Fruit fly (Drosophila melanogaster): ENCODE data around the gene EloA.

EloA gene

DNA sequence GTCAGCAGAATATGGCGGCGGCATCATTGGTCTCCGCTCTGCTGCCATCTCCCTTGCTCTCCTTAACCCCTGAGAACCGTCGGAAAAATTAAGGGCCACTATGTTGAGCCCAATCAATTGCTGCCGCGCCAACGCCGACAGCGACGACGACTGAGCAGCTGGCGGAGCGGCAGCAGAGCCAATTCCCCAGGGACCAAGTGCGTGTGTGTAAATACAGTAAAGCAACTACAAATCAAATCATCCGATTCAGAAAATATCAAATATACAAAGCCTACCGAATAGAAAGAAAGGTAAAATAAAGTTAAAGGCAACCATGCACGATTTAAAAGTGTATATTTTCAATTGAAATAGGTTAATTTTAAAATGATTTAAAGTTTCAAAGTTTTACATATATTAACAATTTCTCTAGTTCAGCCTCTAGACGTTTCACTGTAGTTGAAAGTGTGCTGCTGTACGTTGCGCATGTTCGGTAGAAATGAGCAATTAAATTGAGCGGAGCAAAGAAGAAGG is 39.6 kb upstream of the EloA start:
- TF ChIP-seq H2.0 (GFP tag; IDR thresholded peaks at IDR 0.05) (no peak), CG10147 (GFP tag; optimal IDR thresholded peaks at IDR 0.05) (peak; percentile 61), CG10267 (tag; optimal IDR thresholded peaks at IDR 0.05) (peak; percentile 64), D19A (tag; optimal IDR thresholded peaks at IDR 0.05) (peak; percentile 59), MESR4 (GFP tag; optimal IDR thresholded peaks at IDR 0.05) (no peak), Fer3 (tag; optimal IDR thresholded peaks at IDR 0.05) (peak; percentile 55), dmrt11E (tag; optimal IDR thresholded peaks at IDR 0.05) (peak; percentile 47), CG2678 (tag; optimal IDR thresholded peaks at IDR 0.05) (peak; percentile 81), CG17829 (tag; optimal IDR thresholded peaks at IDR 0.05) (peak; percentile 44), CG11398 (GFP tag; optimal IDR thresholded peaks at IDR 0.05) (no peak), CG30431 (GFP tag; optimal IDR thresholded peaks at IDR 0.05) (no peak), Awh (GFP tag; IDR thresholded peaks at IDR 0.05) (no peak), sens-2 (GFP tag; IDR thresholded peaks at IDR 0.05) (no peak), lmd (GFP tag; IDR thresholded peaks at IDR 0.05) (peak; percentile 42; the same call in 1 of the 2 replicates), gro (GFP tag; optimal IDR thresholded peaks at IDR 0.05) (peak; percentile 25), hkb (optimal IDR thresholded peaks at IDR 0.05) (no peak), hkb (GFP tag; IDR thresholded peaks at IDR 0.05) (peak; percentile 37; the same call in 1 of the 2 replicates), zf30C (GFP tag; optimal IDR thresholded peaks at IDR 0.05) (no peak), CG4617 (GFP tag; optimal IDR thresholded peaks at IDR 0.05; ENCODE audit: borderline replicate concordance) (no peak), Lhr (GFP tag; optimal IDR thresholded peaks at IDR 0.05) (no peak), CG11695 (GFP tag; IDR thresholded peaks at IDR 0.05) (0 out of 3 replicates have a peak, but pooled peaks have one; percentile 37), tgo (GFP tag; IDR thresholded peaks at IDR 0.05) (peak; percentile 61), CG4404 (GFP tag; IDR thresholded peaks at IDR 0.05) (peak; percentile 38; the same call in 1 of the 2 replicates), Sry-δ (GFP tag; optimal IDR thresholded peaks at IDR 0.05) (no peak), CG1233 (GFP tag; optimal IDR thresholded peaks at IDR 0.05) (peak; percentile 9), CG17359 (tag; optimal IDR thresholded peaks at IDR 0.05) (peak; percentile 55), gcm2 (GFP tag; optimal IDR thresholded peaks at IDR 0.05) (no peak), grau (tag; optimal IDR thresholded peaks at IDR 0.05) (peak; percentile 96), tap (tag; optimal IDR thresholded peaks at IDR 0.05) (peak; percentile 45), HLH3B (GFP tag; IDR thresholded peaks at IDR 0.05) (peak; percentile 64), CG17612 (GFP tag; IDR thresholded peaks at IDR 0.05) (no peak), CG7987 (GFP tag; optimal IDR thresholded peaks at IDR 0.05) (peak; percentile 10), CG18262 (tag; optimal IDR thresholded peaks at IDR 0.05) (peak; percentile 62), Oaz (GFP tag; IDR thresholded peaks at IDR 0.05) (no peak), crc (GFP tag; optimal IDR thresholded peaks at IDR 0.05) (peak; percentile 15), Mad (GFP tag; optimal IDR thresholded peaks at IDR 0.05) (peak; percentile 27), fru (optimal IDR thresholded peaks at IDR 0.05) (no peak), ac (GFP tag; optimal IDR thresholded peaks at IDR 0.05) (no peak), eyg (GFP tag; optimal IDR thresholded peaks at IDR 0.05) (no peak), trh (GFP tag; optimal IDR thresholded peaks at IDR 0.05) (no peak), sob (GFP tag; IDR thresholded peaks at IDR 0.05) (peak; percentile 59; the same call in 1 of the 2 replicates), C15 (GFP tag; IDR thresholded peaks at IDR 0.05) (no peak), maf-S (GFP tag; optimal IDR thresholded peaks at IDR 0.05) (peak; percentile 43), CG14050 (GFP tag; IDR thresholded peaks at IDR 0.05) (peak; percentile 39; the same call in 1 of the 3 replicates), danr (GFP tag; IDR thresholded peaks at IDR 0.05) (no peak), Adf1 (GFP tag; IDR thresholded peaks at IDR 0.05) (peak; percentile 87), CG5180 (GFP tag; optimal IDR thresholded peaks at IDR 0.05) (peak; percentile 41), ranshi (GFP tag; IDR thresholded peaks at IDR 0.05) (0 out of 2 replicates have a peak, but pooled peaks have one; percentile 19), CG15696 (tag; optimal IDR thresholded peaks at IDR 0.05) (peak; percentile 71), CG1602 (GFP tag; optimal IDR thresholded peaks at IDR 0.05) (peak; percentile 8), salm (tag; optimal IDR thresholded peaks at IDR 0.05) (peak; percentile 22), Lpt (GFP tag; optimal IDR thresholded peaks at IDR 0.05) (no peak)
